Fruit fly (Drosophila melanogaster): ENCODE data around the gene CASK.

CASK gene

dm6 chr3R:21871348-21871940 is 49.0 kb upstream of the CASK start (continued):
- TF ChIP-seq Ets65A (GFP tag) (peak; percentile 92), CG8290 (GFP tag; optimal IDR thresholded peaks at IDR 0.05) (no peak), CG8290 (tag; optimal IDR thresholded peaks at IDR 0.05) (peak in 1 of 2 experiments; percentile 7), GATAe (GFP tag; conservative IDR thresholded peaks at IDR 0.05) (peak; percentile 61), lab (GFP tag; optimal IDR thresholded peaks at IDR 0.05) (peak; percentile 18), sd (tag; optimal IDR thresholded peaks at IDR 0.05) (peak; percentile 61), exex (tag; optimal IDR thresholded peaks at IDR 0.05) (peak; percentile 65), insv (GFP tag; optimal IDR thresholded peaks at IDR 0.05) (no peak), CG17385 (GFP tag; optimal IDR thresholded peaks at IDR 0.05) (peak; percentile 9), chinmo (GFP tag; IDR thresholded peaks at IDR 0.05; ENCODE audit: partially characterized antibody) (0 out of 4 replicates have a peak, but pooled peaks have one; percentile 31), Med (GFP tag) (peak; percentile 36)

- TF ChIP-seq NC2β (GFP tag; optimal IDR thresholded peaks at IDR 0.05) (peak; percentile 97), Lpt (GFP tag; optimal IDR thresholded peaks at IDR 0.05) (no peak), CG4404 (GFP tag; IDR thresholded peaks at IDR 0.05) (peak; percentile 96), fru (optimal IDR thresholded peaks at IDR 0.05) (no peak), Myb (GFP tag; optimal IDR thresholded peaks at IDR 0.05) (peak; percentile 90), Sin3A (optimal IDR thresholded peaks at IDR 0.05) (no peak), CG10321 (GFP tag; IDR thresholded peaks at IDR 0.05) (peak; percentile 71), CG6272 (GFP tag; IDR thresholded peaks at IDR 0.05) (peak; percentile 94), HLH54F (GFP tag; optimal IDR thresholded peaks at IDR 0.05) (peak; percentile 97), bigmax (GFP tag; optimal IDR thresholded peaks at IDR 0.05) (peak; percentile 55), CG11723 (GFP tag; optimal IDR thresholded peaks at IDR 0.05) (peak; percentile 88), sisA (GFP tag; IDR thresholded peaks at IDR 0.05) (peak; percentile 96), toy (GFP tag; IDR thresholded peaks at IDR 0.05) (peak; percentile 96), tap (tag; optimal IDR thresholded peaks at IDR 0.05) (peak; percentile 97), CG18476 (GFP tag; optimal IDR thresholded peaks at IDR 0.05) (peak; percentile 96), CG11695 (GFP tag; IDR thresholded peaks at IDR 0.05) (peak; percentile 98), CG1024 (GFP tag; IDR thresholded peaks at IDR 0.05) (peak; percentile 88), CG6254 (GFP tag; optimal IDR thresholded peaks at IDR 0.05) (peak; percentile 89), lab (GFP tag; optimal IDR thresholded peaks at IDR 0.05) (peak; percentile 99), CG15269 (tag; optimal IDR thresholded peaks at IDR 0.05) (peak; percentile 98), Ravus (GFP tag; IDR thresholded peaks at IDR 0.05) (peak; percentile 94), sima (GFP tag; optimal IDR thresholded peaks at IDR 0.05) (peak; percentile 94), CG10209 (GFP tag; optimal IDR thresholded peaks at IDR 0.05) (peak; percentile 97), pita (GFP tag; optimal IDR thresholded peaks at IDR 0.05) (no peak), CG10274 (GFP tag; optimal IDR thresholded peaks at IDR 0.05) (peak; percentile 92), nau (GFP tag; optimal IDR thresholded peaks at IDR 0.05) (peak; percentile 93), Taf1 (GFP tag; IDR thresholded peaks at IDR 0.05) (peak; percentile 97), HmgD (GFP tag; optimal IDR thresholded peaks at IDR 0.05) (peak; percentile 95), Bgb (GFP tag; IDR thresholded peaks at IDR 0.05; ENCODE audit: partially characterized antibody) (no peak), twi (tag; optimal IDR thresholded peaks at IDR 0.05) (peak; percentile 93), slp2 (GFP tag; optimal IDR thresholded peaks at IDR 0.05) (peak; percentile 95), Asciz (GFP tag; optimal IDR thresholded peaks at IDR 0.05) (peak; percentile 94), Aef1 (GFP tag; IDR thresholded peaks at IDR 0.05) (peak; percentile 97), mam (GFP tag; optimal IDR thresholded peaks at IDR 0.05) (peak; percentile 98), BEAF-32 (GFP tag; optimal IDR thresholded peaks at IDR 0.05) (peak; percentile 16), CG15073 (GFP tag; optimal IDR thresholded peaks at IDR 0.05) (peak; percentile 78), chif (GFP tag; optimal IDR thresholded peaks at IDR 0.05) (peak; percentile 97), esg (GFP tag; conservative IDR thresholded peaks at IDR 0.05) (peak; percentile 96)
Measured at dm6 chr3R:21870158-21870971, 47.9 kb upstream of the CASK start, which contains the start of gene CG31431. Gene CG31431, plus strand, starts transcription at chr3R:21870681.
